Worm (Caenorhabditis elegans) whole organism, L4 larva: Measurements from ENCODE around the gene Y48B6A.5.

Source experiments
- F49E8.2 ChIP-seq: sonication (generic microtip); optimal IDR thresholded peaks from 2 replicates; lab custom pipeline; 2016; ENCODE audit warnings: missing compliant biosample characterization, mild to moderate bottlenecking, missing genetic modification characterization, borderline replicate concordance
- ceh-82 ChIP-seq: sonication (generic microtip); optimal IDR thresholded peaks from 2 replicates; lab custom pipeline; 2017; ENCODE audit warnings: missing biosample characterization, missing genetic modification characterization
- daf-8 ChIP-seq: fragments of 200-800 bp; sonication (Bioruptor generic); IDR thresholded peaks from 2 replicates; pipeline ENCODE4 v1.3.6; 2022; ENCODE audit warnings: missing genetic modification characterization, missing compliant biosample characterization
- dmd-6 ChIP-seq: fragments of 200-800 bp; sonication (Bioruptor generic); IDR thresholded peaks from 2 replicates; pipeline ENCODE4 v1.3.6; 2022; ENCODE audit warnings: missing genetic modification reagents, missing genetic modification characterization, missing compliant biosample characterization
- hlh-30 ChIP-seq: sonication (generic microtip); optimal IDR thresholded peaks from 2 replicates; lab custom pipeline; 2017; ENCODE audit warnings: antibody characterized with exemption, mild to moderate bottlenecking, missing genetic modification characterization, missing compliant biosample characterization; ENCODE audit not compliant: insufficient read depth
- mdl-1 ChIP-seq, 2 experiments: fragments of 150-350 bp in 1 of 2; sonication (generic microtip) in 1 of 2; optimal IDR thresholded peaks; 2 replicates each; lab custom pipeline; 2014 to 2017; ENCODE audit warnings: missing biosample characterization in 2 of 2, missing genetic modification characterization in 2 of 2
- mxl-3 ChIP-seq: fragments of 200-800 bp; sonication (Bioruptor generic); optimal IDR thresholded peaks from 2 replicates; lab custom pipeline; 2018; ENCODE audit warnings: mild to moderate bottlenecking, missing genetic modification characterization, missing compliant biosample characterization
- nhr-237 ChIP-seq: sonication (generic microtip); optimal IDR thresholded peaks from 2 replicates; lab custom pipeline; 2017; ENCODE audit warnings: missing biosample characterization, missing genetic modification characterization
- nhr-41 ChIP-seq: fragments of 200-800 bp; sonication (Bioruptor generic); IDR thresholded peaks from 2 replicates; pipeline ENCODE4 v1.3.6; 2022; ENCODE audit warnings: missing genetic modification reagents, missing genetic modification characterization, missing compliant biosample characterization
- nhr-76 ChIP-seq: fragments of 150-350 bp; optimal IDR thresholded peaks from 2 replicates; lab custom pipeline; 2014; ENCODE audit warnings: missing biosample characterization, missing genetic modification characterization
- php-3 ChIP-seq: fragments of 200-800 bp; sonication (Bioruptor generic); IDR thresholded peaks from 2 replicates; pipeline ENCODE4 v1.3.6; 2022; ENCODE audit warnings: missing genetic modification reagents, missing genetic modification characterization, missing compliant biosample characterization
- skn-1 ChIP-seq: fragments of 150-350 bp; optimal IDR thresholded peaks from 2 replicates; lab custom pipeline; 2014; ENCODE audit warnings: missing biosample characterization, missing genetic modification characterization
- snpc-4 ChIP-seq: fragments of 150-350 bp; optimal IDR thresholded peaks from 2 replicates; lab custom pipeline; 2014; ENCODE audit warnings: missing biosample characterization, missing genetic modification characterization

- TF ChIP-seq skn-1 (tag; lab: Kevin White, UChicago) (no peak), F49E8.2 (tag; lab: Kevin White, UChicago) (peak; percentile 86), daf-8 (GFP tag; lab: Robert Waterston, UW) (no peak), mxl-3 (GFP tag; lab: Kevin White, UChicago) (no peak), hlh-30 (tag; lab: Kevin White, UChicago) (no peak), nhr-237 (no peak), nhr-41 (GFP tag; lab: Robert Waterston, UW) (no peak), php-3 (GFP tag; lab: Robert Waterston, UW) (no peak), snpc-4 (tag; lab: Kevin White, UChicago) (no peak), dmd-6 (GFP tag; lab: Robert Waterston, UW) (no peak), mdl-1 (tag; optimal IDR thresholded peaks at IDR 0.05; lab: Kevin White, UChicago) (no peak), nhr-76 (tag; lab: Kevin White, UChicago) (no peak), ceh-82 (tag; lab: Kevin White, UChicago) (no peak)
Observed at ce11 chrII:14155259-14156023, 19.6 kb downstream of the Y48B6A.5 start, which contains the start of the genes rpl-43 and xrn-2.
